Worm (Caenorhabditis elegans): ENCODE data around the gene grl-4.
A peak's percentile ranks its signal among the peaks of the same experiment; 100 is the strongest.

Gene grl-4

ce11 chrIV:7274969-7275548, 35.5 kb downstream of the grl-4 start:
- TF ChIP-seq hlh-4 (tag; optimal IDR thresholded peaks at IDR 0.05) (no peak), zag-1 (tag; optimal IDR thresholded peaks at IDR 0.05) (no peak), nhr-90 (tag; optimal IDR thresholded peaks at IDR 0.05; ENCODE audit: poor library complexity) (peak; percentile 18), efl-1 (optimal IDR thresholded peaks at IDR 0.05) (no peak), efl-1 (GFP tag; optimal IDR thresholded peaks at IDR 0.05 in 1 of 2) (peak in 1 of 2 experiments; percentile 8), elt-2 (tag; optimal IDR thresholded peaks at IDR 0.05) (peak; percentile 3), snu-23 (GFP tag; optimal IDR thresholded peaks at IDR 0.05) (peak; percentile 27), lin-14 (GFP tag; optimal IDR thresholded peaks at IDR 0.05) (peak; percentile 43), nhr-20 (tag; optimal IDR thresholded peaks at IDR 0.05) (peak; percentile 2), nhr-47 (tag; optimal IDR thresholded peaks at IDR 0.05) (peak; percentile 11)

ce11 chrIV:7263137-7263536, 47.4 kb downstream of the grl-4 start, which contains the start of gene glb-2:
glb-2 (minus strand) TSS chrIV:7263237.
- no peak for TF ChIP-seq aly-2 (tag; optimal IDR thresholded peaks at IDR 0.05)

- TF ChIP-seq mep-1 (tag; optimal IDR thresholded peaks at IDR 0.05) (peak; percentile 25), nhr-77 (tag; optimal IDR thresholded peaks at IDR 0.05) (no peak), nhr-71 (tag; optimal IDR thresholded peaks at IDR 0.05) (peak; percentile 15), swsn-7 (tag; optimal IDR thresholded peaks at IDR 0.05) (no peak), ets-5 (GFP tag; IDR thresholded peaks at IDR 0.05) (no peak), lin-14 (GFP tag; optimal IDR thresholded peaks at IDR 0.05) (peak; percentile 73), skn-1 (tag; optimal IDR thresholded peaks at IDR 0.05) (peak; percentile 13), fkh-8 (tag; optimal IDR thresholded peaks at IDR 0.05) (peak; percentile 30), grh-1 (GFP tag; IDR thresholded peaks at IDR 0.05) (no peak), ama-1 (optimal IDR thresholded peaks at IDR 0.05) (no peak), snu-23 (GFP tag; optimal IDR thresholded peaks at IDR 0.05) (peak; percentile 22)
These were observed 50.0 kb downstream of the grl-4 start, which contains the start of gene C06E4.3 for ce11 chrIV:7260587-7260986. C06E4.3 (plus strand) TSS chrIV:7260875.
